Worm (Caenorhabditis elegans): ENCODE measurements around the gene F15A8.1.

The F15A8.1 gene

DNA sequence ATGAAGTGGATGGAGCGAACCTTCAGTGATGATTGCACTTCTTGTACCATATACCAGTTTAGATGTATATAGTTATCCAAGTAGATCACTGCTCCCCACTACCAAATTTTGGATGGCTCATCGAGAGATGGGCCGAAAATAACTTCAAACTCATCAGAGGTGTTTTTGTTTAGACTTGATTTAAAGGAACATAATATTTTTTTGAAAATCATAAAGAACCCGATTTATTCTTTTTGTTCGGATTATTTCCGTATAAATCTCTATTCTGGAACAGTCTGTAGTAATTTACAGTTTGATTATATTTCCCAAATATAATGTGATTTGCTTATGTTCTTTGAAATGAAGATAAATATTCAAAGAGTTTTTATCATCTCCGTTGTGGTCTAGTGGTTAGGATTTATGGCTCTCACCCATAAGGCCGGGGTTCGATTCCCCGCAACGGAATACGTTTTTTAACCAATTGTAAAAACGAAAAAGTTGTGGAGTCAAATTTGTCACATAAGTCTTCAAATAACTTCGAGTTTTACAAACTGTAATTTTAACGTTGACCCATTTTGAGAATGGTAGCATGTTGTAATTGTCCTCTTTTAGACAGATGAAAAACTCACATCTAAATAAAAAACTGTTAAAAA, 30.3 kb upstream of the F15A8.1 start:
- TF ChIP-seq klf-2 (GFP tag; conservative IDR thresholded peaks at IDR 0.05) (no peak), med-1 (GFP tag; optimal IDR thresholded peaks at IDR 0.05; ENCODE audit: insufficient read depth) (no peak), flt-1 (GFP tag; IDR thresholded peaks at IDR 0.05) (no peak), T22C8.4 (GFP tag; IDR thresholded peaks at IDR 0.05) (no peak), ref-1 (GFP tag; conservative IDR thresholded peaks at IDR 0.05) (no peak), ztf-29 (GFP tag; IDR thresholded peaks at IDR 0.05) (no peak), tab-1 (GFP tag; IDR thresholded peaks at IDR 0.05) (no peak), cog-1 (tag; optimal IDR thresholded peaks at IDR 0.05) (no peak), ztf-23 (GFP tag; IDR thresholded peaks at IDR 0.05) (no peak)

DNA sequence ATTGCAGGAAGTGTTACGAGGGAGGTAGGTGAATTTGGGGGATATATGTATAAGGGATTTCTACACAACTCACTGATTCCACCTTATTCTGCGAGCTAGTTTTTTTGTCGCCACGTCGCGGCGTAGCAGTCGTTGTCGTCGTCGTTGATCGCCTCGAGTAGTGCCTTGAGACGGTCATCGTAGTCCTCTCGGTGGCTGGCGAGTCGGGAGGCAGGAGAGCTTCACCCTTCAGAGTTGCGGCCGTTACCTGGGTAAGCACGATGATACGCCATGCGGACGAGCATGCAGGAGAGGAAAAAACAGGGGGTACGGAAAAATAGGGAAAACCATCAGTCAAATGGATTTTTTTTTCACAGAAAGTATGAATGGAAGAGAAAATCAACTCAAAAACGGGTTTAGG, 27.5 kb upstream of the F15A8.1 start:
- TF ChIP-seq flt-1 (GFP tag; IDR thresholded peaks at IDR 0.05) (no peak), ztf-29 (GFP tag; IDR thresholded peaks at IDR 0.05) (no peak), cog-1 (tag; optimal IDR thresholded peaks at IDR 0.05) (no peak), tab-1 (GFP tag; IDR thresholded peaks at IDR 0.05) (no peak), med-1 (GFP tag; optimal IDR thresholded peaks at IDR 0.05; ENCODE audit: insufficient read depth) (no peak), klf-2 (GFP tag; conservative IDR thresholded peaks at IDR 0.05) (no peak), ztf-23 (GFP tag; IDR thresholded peaks at IDR 0.05) (no peak), ref-1 (GFP tag; conservative IDR thresholded peaks at IDR 0.05) (no peak), T22C8.4 (GFP tag; IDR thresholded peaks at IDR 0.05) (no peak)

ce11 chrX:4415289-4415688, 25.5 kb upstream of the F15A8.1 start:
- TF ChIP-seq klf-2 (GFP tag; conservative IDR thresholded peaks at IDR 0.05), result no peak
- no peak for TF ChIP-seq ref-1 (GFP tag; conservative IDR thresholded peaks at IDR 0.05)
- TF ChIP-seq T22C8.4 (GFP tag; IDR thresholded peaks at IDR 0.05), result no peak
- no peak for TF ChIP-seq med-1 (GFP tag; optimal IDR thresholded peaks at IDR 0.05; ENCODE audit: insufficient read depth)
- TF ChIP-seq flt-1 (GFP tag; IDR thresholded peaks at IDR 0.05), result no peak
- TF ChIP-seq tab-1 (GFP tag; IDR thresholded peaks at IDR 0.05), result no peak
- TF ChIP-seq ztf-29 (GFP tag; IDR thresholded peaks at IDR 0.05), result no peak
- TF ChIP-seq cog-1 (tag; optimal IDR thresholded peaks at IDR 0.05), result no peak
- TF ChIP-seq ztf-23 (GFP tag; IDR thresholded peaks at IDR 0.05), result no peak

- no peak for TF ChIP-seq T22C8.4 (GFP tag; IDR thresholded peaks at IDR 0.05)
- no peak for TF ChIP-seq flt-1 (GFP tag; IDR thresholded peaks at IDR 0.05)
- TF ChIP-seq ztf-23 (GFP tag; IDR thresholded peaks at IDR 0.05), result no peak
- no peak for TF ChIP-seq med-1 (GFP tag; optimal IDR thresholded peaks at IDR 0.05; ENCODE audit: insufficient read depth)
- no peak for TF ChIP-seq cog-1 (tag; optimal IDR thresholded peaks at IDR 0.05)
- TF ChIP-seq ref-1 (GFP tag; conservative IDR thresholded peaks at IDR 0.05), result no peak
- TF ChIP-seq klf-2 (GFP tag; conservative IDR thresholded peaks at IDR 0.05), result no peak
- no peak for TF ChIP-seq ztf-29 (GFP tag; IDR thresholded peaks at IDR 0.05)
- TF ChIP-seq tab-1 (GFP tag; IDR thresholded peaks at IDR 0.05), result no peak
Measured at ce11 chrX:4418751-4419150, 22.0 kb upstream of the F15A8.1 start, which contains the start of gene dop-1. dop-1 (minus strand) TSS chrX:4418851.

DNA sequence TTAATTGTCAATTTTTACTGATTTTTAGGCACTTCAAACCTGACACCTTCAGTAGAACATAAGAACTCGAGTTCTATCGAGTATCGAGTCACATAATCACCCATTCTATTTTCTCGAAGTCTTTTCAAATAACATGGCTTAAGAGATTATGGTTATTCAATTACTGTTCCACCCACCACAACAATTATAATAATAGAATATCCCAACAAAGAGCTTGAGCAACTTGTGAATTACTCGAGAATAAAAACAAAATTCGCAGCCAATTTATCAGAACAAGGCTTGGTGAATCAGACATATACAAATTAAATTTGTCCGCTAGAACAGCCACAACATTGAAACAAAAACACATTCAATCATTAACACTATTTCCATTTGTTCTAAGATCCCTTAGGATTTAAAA, 16.5 kb upstream of the F15A8.1 start:
- no peak for TF ChIP-seq ref-1 (GFP tag; conservative IDR thresholded peaks at IDR 0.05)
- TF ChIP-seq tab-1 (GFP tag; IDR thresholded peaks at IDR 0.05), result no peak
- no peak for TF ChIP-seq cog-1 (tag; optimal IDR thresholded peaks at IDR 0.05)
- no peak for TF ChIP-seq ztf-29 (GFP tag; IDR thresholded peaks at IDR 0.05)
- no peak for TF ChIP-seq flt-1 (GFP tag; IDR thresholded peaks at IDR 0.05)
- TF ChIP-seq ztf-23 (GFP tag; IDR thresholded peaks at IDR 0.05), result no peak
- no peak for TF ChIP-seq klf-2 (GFP tag; conservative IDR thresholded peaks at IDR 0.05)
- no peak for TF ChIP-seq T22C8.4 (GFP tag; IDR thresholded peaks at IDR 0.05)

DNA sequence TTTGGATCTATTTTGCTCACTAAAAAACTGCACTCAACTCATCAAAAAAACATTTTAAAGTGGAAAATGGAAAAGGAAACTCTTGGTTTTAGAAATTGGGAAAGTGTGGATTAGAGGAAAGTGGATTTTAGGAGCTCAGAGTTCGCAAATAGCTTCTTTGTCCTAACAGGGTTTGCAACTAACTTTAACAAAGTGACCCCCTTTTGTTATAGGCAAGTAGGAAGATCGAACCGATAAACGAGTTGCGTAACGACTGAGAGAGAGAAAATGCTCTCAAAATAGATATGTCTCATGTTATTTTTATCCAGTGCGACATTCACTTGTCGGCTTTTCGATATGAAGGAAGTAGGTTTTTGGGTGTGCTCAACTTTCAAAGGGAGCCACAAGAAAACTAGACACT, 14.2 kb upstream of the F15A8.1 start:
- TF ChIP-seq ref-1 (GFP tag; conservative IDR thresholded peaks at IDR 0.05), result no peak
- no peak for TF ChIP-seq tab-1 (GFP tag; IDR thresholded peaks at IDR 0.05)
- TF ChIP-seq T22C8.4 (GFP tag; IDR thresholded peaks at IDR 0.05), result no peak
- TF ChIP-seq ztf-23 (GFP tag; IDR thresholded peaks at IDR 0.05), result no peak
- TF ChIP-seq ztf-29 (GFP tag; IDR thresholded peaks at IDR 0.05), result no peak
- TF ChIP-seq flt-1 (GFP tag; IDR thresholded peaks at IDR 0.05), result no peak
- TF ChIP-seq cog-1 (tag; optimal IDR thresholded peaks at IDR 0.05), result no peak
- TF ChIP-seq klf-2 (GFP tag; conservative IDR thresholded peaks at IDR 0.05), result no peak
- no peak for TF ChIP-seq med-1 (GFP tag; optimal IDR thresholded peaks at IDR 0.05; ENCODE audit: insufficient read depth)

DNA sequence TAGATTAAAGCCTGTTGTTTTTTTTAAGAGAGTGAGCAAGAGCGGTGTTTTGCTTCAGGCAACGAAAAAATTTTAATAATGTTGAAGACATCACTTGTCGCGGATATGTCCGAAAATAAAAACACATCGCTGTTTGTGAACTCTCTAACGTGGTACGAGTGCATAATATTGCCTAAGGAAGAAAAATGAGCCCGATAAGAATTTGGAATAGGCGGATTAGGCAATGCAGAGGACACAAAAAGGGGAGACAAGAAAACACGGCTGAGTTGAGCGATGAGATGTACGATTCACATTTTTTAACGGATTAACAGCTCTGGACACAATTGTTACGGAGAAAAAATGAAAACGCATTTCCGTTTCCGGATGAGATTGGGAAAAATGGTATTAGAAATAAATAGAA, 13.4 kb upstream of the F15A8.1 start:
- TF ChIP-seq T22C8.4 (GFP tag; IDR thresholded peaks at IDR 0.05) (no peak), ref-1 (GFP tag; conservative IDR thresholded peaks at IDR 0.05) (no peak), cog-1 (tag; optimal IDR thresholded peaks at IDR 0.05) (no peak), tab-1 (GFP tag; IDR thresholded peaks at IDR 0.05) (no peak), ztf-23 (GFP tag; IDR thresholded peaks at IDR 0.05) (no peak), klf-2 (GFP tag; conservative IDR thresholded peaks at IDR 0.05) (no peak), flt-1 (GFP tag; IDR thresholded peaks at IDR 0.05) (no peak), ztf-29 (GFP tag; IDR thresholded peaks at IDR 0.05) (no peak), med-1 (GFP tag; optimal IDR thresholded peaks at IDR 0.05; ENCODE audit: insufficient read depth) (no peak)

DNA sequence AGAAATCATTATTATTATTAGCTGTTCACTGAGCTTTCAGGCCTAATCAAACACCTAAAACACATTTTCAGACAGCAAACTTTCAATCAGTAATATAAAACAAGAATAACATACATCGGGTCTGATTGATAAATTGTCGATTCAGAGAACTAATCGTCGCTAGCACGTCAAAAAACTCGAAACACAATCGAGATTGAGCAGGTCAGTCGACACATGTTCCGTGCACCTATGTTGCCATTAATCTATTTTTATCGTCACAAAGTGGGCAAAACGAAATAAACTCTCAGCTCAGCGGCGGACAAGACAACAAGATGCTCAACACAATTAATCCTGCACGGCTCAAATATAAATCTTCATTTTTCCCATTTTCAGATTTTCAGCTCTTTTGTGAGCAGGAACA, 11.4 kb upstream of the F15A8.1 start:
- TF ChIP-seq med-1 (GFP tag; optimal IDR thresholded peaks at IDR 0.05; ENCODE audit: insufficient read depth), result no peak
- TF ChIP-seq tab-1 (GFP tag; IDR thresholded peaks at IDR 0.05), result no peak
- TF ChIP-seq klf-2 (GFP tag; conservative IDR thresholded peaks at IDR 0.05), result no peak
- no peak for TF ChIP-seq flt-1 (GFP tag; IDR thresholded peaks at IDR 0.05)
- TF ChIP-seq ztf-23 (GFP tag; IDR thresholded peaks at IDR 0.05), result no peak
- no peak for TF ChIP-seq T22C8.4 (GFP tag; IDR thresholded peaks at IDR 0.05)
- no peak for TF ChIP-seq ref-1 (GFP tag; conservative IDR thresholded peaks at IDR 0.05)
- no peak for TF ChIP-seq cog-1 (tag; optimal IDR thresholded peaks at IDR 0.05)
- no peak for TF ChIP-seq ztf-29 (GFP tag; IDR thresholded peaks at IDR 0.05)

ce11 chrX:4434577-4434976, 6.2 kb upstream of the F15A8.1 start:
- TF ChIP-seq cog-1 (tag; optimal IDR thresholded peaks at IDR 0.05), result no peak
- no peak for TF ChIP-seq T22C8.4 (GFP tag; IDR thresholded peaks at IDR 0.05)
- TF ChIP-seq med-1 (GFP tag; optimal IDR thresholded peaks at IDR 0.05; ENCODE audit: insufficient read depth), result no peak
- no peak for TF ChIP-seq ztf-23 (GFP tag; IDR thresholded peaks at IDR 0.05)
- TF ChIP-seq klf-2 (GFP tag; conservative IDR thresholded peaks at IDR 0.05), result no peak
- TF ChIP-seq ref-1 (GFP tag; conservative IDR thresholded peaks at IDR 0.05), result no peak
- no peak for TF ChIP-seq flt-1 (GFP tag; IDR thresholded peaks at IDR 0.05)
- no peak for TF ChIP-seq ztf-29 (GFP tag; IDR thresholded peaks at IDR 0.05)
- TF ChIP-seq tab-1 (GFP tag; IDR thresholded peaks at IDR 0.05), result no peak

Measured in whole organism, midembryonic.